Fruit fly (Drosophila melanogaster): ENCODE measurements around the gene CG32313.

CG32313 gene

dm6 chr3L:1549148-1549547, 3.6 kb upstream of the CG32313 start:
- TF ChIP-seq CG13204 (GFP tag; optimal IDR thresholded peaks at IDR 0.05) (no peak), CG8301 (tag; optimal IDR thresholded peaks at IDR 0.05) (no peak), rn (GFP tag; IDR thresholded peaks at IDR 0.05) (no peak), Pif1B (GFP tag; optimal IDR thresholded peaks at IDR 0.05) (no peak)

dm6 chr3L:1548345-1548970, 2.9 kb upstream of the CG32313 start:
- TF ChIP-seq CG8159 (tag; optimal IDR thresholded peaks at IDR 0.05) (peak; percentile 18), CG17806 (tag; optimal IDR thresholded peaks at IDR 0.05) (no peak), rn (GFP tag; IDR thresholded peaks at IDR 0.05) (no peak), Pif1B (GFP tag; optimal IDR thresholded peaks at IDR 0.05) (no peak), CG9948 (tag; optimal IDR thresholded peaks at IDR 0.05) (peak; percentile 5), fd96Ca (GFP tag; IDR thresholded peaks at IDR 0.05) (no peak), Snoo (tag; optimal IDR thresholded peaks at IDR 0.05) (peak; percentile 54), CG15710 (tag; optimal IDR thresholded peaks at IDR 0.05) (peak; percentile 41), EcR (GFP tag; optimal IDR thresholded peaks at IDR 0.05) (no peak), CG34367 (tag; optimal IDR thresholded peaks at IDR 0.05) (peak; percentile 7)

- TF ChIP-seq D1 (tag; optimal IDR thresholded peaks at IDR 0.05) = no peak
- TF ChIP-seq CG32121 (GFP tag; IDR thresholded peaks at IDR 0.05) = no peak
These were observed 1.6 kb upstream of the CG32313 start for dm6 chr3L:1547117-1547507.

- no peak for TF ChIP-seq fd96Ca (GFP tag; IDR thresholded peaks at IDR 0.05)
- no peak for TF ChIP-seq CG15710 (tag; optimal IDR thresholded peaks at IDR 0.05)
- no peak for TF ChIP-seq CG14655 (GFP tag; optimal IDR thresholded peaks at IDR 0.05)
- TF ChIP-seq Pif1A (GFP tag; optimal IDR thresholded peaks at IDR 0.05) = peak; percentile 13
- TF ChIP-seq CG13204 (GFP tag; optimal IDR thresholded peaks at IDR 0.05) = no peak
- peak; percentile 44; the same call in 1 of the 2 replicates for TF ChIP-seq Ets98B (GFP tag; IDR thresholded peaks at IDR 0.05)
- TF ChIP-seq CG8301 (tag; optimal IDR thresholded peaks at IDR 0.05) = no peak
- TF ChIP-seq CG17806 (tag; optimal IDR thresholded peaks at IDR 0.05) = no peak
- TF ChIP-seq EcR (GFP tag; optimal IDR thresholded peaks at IDR 0.05) = peak; percentile 24
- no peak for TF ChIP-seq CG8159 (tag; optimal IDR thresholded peaks at IDR 0.05)
- TF ChIP-seq gl (tag; optimal IDR thresholded peaks at IDR 0.05) = peak; percentile 8
- no peak for TF ChIP-seq CG10348 (GFP tag; IDR thresholded peaks at IDR 0.05)
- TF ChIP-seq CG9948 (tag; optimal IDR thresholded peaks at IDR 0.05) = no peak
- TF ChIP-seq CG32121 (GFP tag; IDR thresholded peaks at IDR 0.05) = peak; percentile 53
- peak; percentile 50; the same call in 1 of the 2 replicates for TF ChIP-seq CG12605 (GFP tag; IDR thresholded peaks at IDR 0.05)
- no peak for TF ChIP-seq CG34367 (tag; optimal IDR thresholded peaks at IDR 0.05)
- peak; percentile 39 for TF ChIP-seq Snoo (tag; optimal IDR thresholded peaks at IDR 0.05)
- TF ChIP-seq rn (GFP tag; IDR thresholded peaks at IDR 0.05) = no peak
- peak; percentile 19; the same call in 1 of the 3 replicates for TF ChIP-seq CG4496 (GFP tag; IDR thresholded peaks at IDR 0.05)
- no peak for TF ChIP-seq D1 (tag; optimal IDR thresholded peaks at IDR 0.05)
- no peak for TF ChIP-seq Pif1B (GFP tag; optimal IDR thresholded peaks at IDR 0.05)
These were observed 990 bp upstream of the CG32313 start for dm6 chr3L:1546349-1547116.

- no peak for TF ChIP-seq Ets98B (GFP tag; IDR thresholded peaks at IDR 0.05)
- TF ChIP-seq CG15710 (tag; optimal IDR thresholded peaks at IDR 0.05) = no peak
- peak; percentile 1 for TF ChIP-seq EcR (GFP tag; optimal IDR thresholded peaks at IDR 0.05)
- TF ChIP-seq CG13204 (GFP tag; optimal IDR thresholded peaks at IDR 0.05) = no peak
- no peak for TF ChIP-seq CG14655 (GFP tag; optimal IDR thresholded peaks at IDR 0.05)
- TF ChIP-seq rn (GFP tag; IDR thresholded peaks at IDR 0.05) = no peak
- peak; percentile 46 for TF ChIP-seq CG8159 (tag; optimal IDR thresholded peaks at IDR 0.05)
These were observed 7.2 kb downstream of the CG32313 start for dm6 chr3L:1538314-1538854.

- TF ChIP-seq CG32121 (GFP tag; IDR thresholded peaks at IDR 0.05) (no peak), CG8159 (tag; optimal IDR thresholded peaks at IDR 0.05) (no peak), D1 (tag; optimal IDR thresholded peaks at IDR 0.05) (no peak), CG12605 (GFP tag; IDR thresholded peaks at IDR 0.05) (no peak), CG15710 (tag; optimal IDR thresholded peaks at IDR 0.05) (no peak), EcR (GFP tag; optimal IDR thresholded peaks at IDR 0.05) (no peak), CG10348 (GFP tag; IDR thresholded peaks at IDR 0.05) (no peak), Snoo (tag; optimal IDR thresholded peaks at IDR 0.05) (no peak)
These were observed 8.2 kb downstream of the CG32313 start for dm6 chr3L:1537353-1537752.
